Fruit fly (Drosophila melanogaster) whole organism, embryonic: ENCODE measurements around the gene Idh3b.
A peak's percentile ranks its signal among the peaks of the same experiment; 100 is the strongest.

ENCODE experiments used
- Awh ChIP-seq: fragments of 200-800 bp; sonication (Bioruptor generic); IDR thresholded peaks from 2 replicates; pipeline ENCODE4, ENCODE4 v1.3.6; 2022; ENCODE audit warnings: missing biosample characterization, missing genetic modification characterization
- Bdp1 ChIP-seq: fragments of 200-800 bp; sonication (Bioruptor generic); optimal IDR thresholded peaks from 3 replicates; lab custom pipeline; 2016; ENCODE audit warnings: missing biosample characterization, missing genetic modification characterization
- CG10274 ChIP-seq: fragments of 200-800 bp; sonication (Bioruptor generic); optimal IDR thresholded peaks from 3 replicates; lab custom pipeline; 2017; ENCODE audit warnings: missing biosample characterization, mild to moderate bottlenecking, missing genetic modification characterization
- CG11247 ChIP-seq: fragments of 200-800 bp; sonication (Bioruptor generic); IDR thresholded peaks from 2 replicates; pipeline ENCODE4 v1.3.6; 2022; ENCODE audit warnings: missing biosample characterization, missing genetic modification characterization
- CG11723 ChIP-seq: fragments of 200-800 bp; sonication (Bioruptor generic); optimal IDR thresholded peaks from 2 replicates; lab custom pipeline; 2017; ENCODE audit warnings: missing biosample characterization, mild to moderate bottlenecking, missing genetic modification characterization
- CG16779 ChIP-seq: fragments of 200-800 bp; sonication (Bioruptor generic); IDR thresholded peaks from 2 replicates; pipeline ENCODE4 v1.3.6; 2022; ENCODE audit warnings: missing biosample characterization, missing genetic modification characterization
- CG17829 ChIP-seq: fragments of 200-800 bp; optimal IDR thresholded peaks from 2 replicates; lab custom pipeline; 2019; ENCODE audit warnings: missing biosample characterization, mild to moderate bottlenecking, missing genetic modification characterization, moderate library complexity
- CG17912 ChIP-seq: fragments of 200-800 bp; sonication (Bioruptor generic); optimal IDR thresholded peaks from 2 replicates; lab custom pipeline; 2018; ENCODE audit warnings: missing biosample characterization, mild to moderate bottlenecking, missing genetic modification characterization
- CG18476 ChIP-seq: fragments of 200-800 bp; sonication (Bioruptor generic); optimal IDR thresholded peaks from 2 replicates; lab custom pipeline; 2016; ENCODE audit warnings: missing biosample characterization, mild to moderate bottlenecking, missing genetic modification characterization
- CG18619 ChIP-seq: fragments of 200-800 bp; sonication (Bioruptor generic); optimal IDR thresholded peaks from 3 replicates; lab custom pipeline; 2017; ENCODE audit warnings: missing biosample characterization, mild to moderate bottlenecking, missing genetic modification characterization
- CG2202 ChIP-seq: fragments of 200-800 bp; sonication (Bioruptor generic); optimal IDR thresholded peaks from 2 replicates; lab custom pipeline; 2018; ENCODE audit warnings: missing biosample characterization, mild to moderate bottlenecking, missing genetic modification characterization
- CG2712 ChIP-seq: fragments of 200-800 bp; optimal IDR thresholded peaks from 3 replicates; lab custom pipeline; 2019; ENCODE audit warnings: missing biosample characterization, mild to moderate bottlenecking, missing genetic modification characterization, moderate library complexity
- CG31441 ChIP-seq: fragments of 200-800 bp; sonication (Bioruptor generic); IDR thresholded peaks from 2 replicates; pipeline ENCODE4 v1.3.6; 2022; ENCODE audit warnings: missing biosample characterization, missing genetic modification characterization
- CG34422 ChIP-seq: fragments of 200-800 bp; sonication (Bioruptor generic); IDR thresholded peaks from 3 replicates; pipeline ENCODE4 v1.3.6; 2022; ENCODE audit warnings: missing biosample characterization, missing genetic modification characterization
- CG3838 ChIP-seq: fragments of 200-800 bp; sonication (Bioruptor generic); optimal IDR thresholded peaks from 3 replicates; lab custom pipeline; 2016; ENCODE audit warnings: missing biosample characterization, missing genetic modification characterization
- CG43689 ChIP-seq: fragments of 200-800 bp; sonication (Bioruptor generic); IDR thresholded peaks from 2 replicates; pipeline ENCODE4 v1.3.6; 2022; ENCODE audit warnings: missing biosample characterization, missing genetic modification characterization
- CG7839 ChIP-seq: fragments of 200-800 bp; sonication (Bioruptor generic); optimal IDR thresholded peaks from 3 replicates; lab custom pipeline; 2018; ENCODE audit warnings: missing biosample characterization, mild to moderate bottlenecking, missing genetic modification characterization, moderate library complexity
- CG9727 ChIP-seq: fragments of 200-800 bp; sonication (Bioruptor generic); optimal IDR thresholded peaks from 3 replicates; lab custom pipeline; 2017; ENCODE audit warnings: missing biosample characterization, mild to moderate bottlenecking, missing genetic modification characterization
- D ChIP-seq, 2 experiments: fragments of 200-800 bp in 1 of 2; fragments of >200 bp in 1 of 2; sonication (Bioruptor generic) in 1 of 2; optimal IDR thresholded peaks; 2 replicates in 1 of 2; 3 replicates in 1 of 2; lab custom pipeline; 2017; ENCODE audit warnings: mild to moderate bottlenecking in 1 of 2, missing biosample characterization in 1 of 2, missing genetic modification characterization in 1 of 2, missing genetic modification reagents in 1 of 2
- Drgx ChIP-seq: fragments of 200-800 bp; sonication (Bioruptor generic); IDR thresholded peaks from 2 replicates; pipeline ENCODE4 v1.3.6; 2022; ENCODE audit warnings: missing biosample characterization, missing genetic modification characterization
- H2.0 ChIP-seq: fragments of 200-800 bp; sonication (Bioruptor generic); IDR thresholded peaks from 2 replicates; pipeline ENCODE4 v1.3.6; 2022; ENCODE audit warnings: missing biosample characterization, missing genetic modification characterization
- HmgD ChIP-seq: fragments of 200-800 bp; sonication (Bioruptor generic); optimal IDR thresholded peaks from 3 replicates; lab custom pipeline; 2016; ENCODE audit warnings: missing biosample characterization, missing genetic modification characterization
- Lhr ChIP-seq: fragments of 200-800 bp; sonication (Bioruptor generic); optimal IDR thresholded peaks from 3 replicates; lab custom pipeline; 2017; ENCODE audit warnings: mild to moderate bottlenecking, missing biosample characterization, missing genetic modification reagents, missing genetic modification characterization
- Mes4 ChIP-seq: fragments of 200-800 bp; sonication (Bioruptor generic); optimal IDR thresholded peaks from 2 replicates; lab custom pipeline; 2016; ENCODE audit warnings: missing biosample characterization, missing genetic modification characterization
- Oaz ChIP-seq: fragments of 200-800 bp; sonication (Bioruptor generic); IDR thresholded peaks from 2 replicates; pipeline ENCODE4 v1.3.6; 2022; ENCODE audit warnings: missing biosample characterization, missing genetic modification characterization
- Optix ChIP-seq: fragments of 200-800 bp; sonication (Bioruptor generic); IDR thresholded peaks from 3 replicates; pipeline ENCODE4 v1.3.6; 2022; ENCODE audit warnings: missing biosample characterization, missing genetic modification characterization
- PHDP ChIP-seq: fragments of 200-800 bp; sonication (Bioruptor generic); optimal IDR thresholded peaks from 3 replicates; lab custom pipeline; 2018; ENCODE audit warnings: missing biosample characterization, mild to moderate bottlenecking, missing genetic modification characterization, moderate library complexity
- Sry-δ ChIP-seq: fragments of 200-800 bp; sonication (Bioruptor generic); optimal IDR thresholded peaks from 2 replicates; lab custom pipeline; 2016; ENCODE audit warnings: missing biosample characterization, missing genetic modification characterization
- Ssrp ChIP-seq: fragments of 200-800 bp; sonication (Bioruptor generic); optimal IDR thresholded peaks from 2 replicates; lab custom pipeline; 2018; ENCODE audit warnings: missing biosample characterization, mild to moderate bottlenecking, missing genetic modification characterization, moderate library complexity
- Stat92E ChIP-seq, 3 experiments: fragments of >200 bp in 2 of 3; fragments of 200-800 bp in 1 of 3; sonication (Bioruptor generic) in 1 of 3; optimal IDR thresholded peaks; 2 replicates each; lab custom pipeline; 2017 to 2019; ENCODE audit warnings: missing biosample characterization in 3 of 3, missing genetic modification characterization in 3 of 3, mild to moderate bottlenecking in 1 of 3, moderate library complexity in 1 of 3
- Xbp1 ChIP-seq: fragments of 200-800 bp; sonication (Bioruptor generic); optimal IDR thresholded peaks from 3 replicates; lab custom pipeline; 2016; ENCODE audit warnings: missing biosample characterization, mild to moderate bottlenecking, missing genetic modification characterization
- amos ChIP-seq: fragments of 200-800 bp; sonication (Bioruptor generic); IDR thresholded peaks from 2 replicates; pipeline ENCODE4 v1.3.6; 2022; ENCODE audit warnings: missing biosample characterization, missing genetic modification characterization; ENCODE audit not compliant: partially characterized antibody
- bbx ChIP-seq: fragments of 200-800 bp; sonication (Bioruptor generic); IDR thresholded peaks from 2 replicates; pipeline ENCODE4 v1.3.6; 2022; ENCODE audit warnings: missing biosample characterization, missing genetic modification characterization; ENCODE audit not compliant: partially characterized antibody
- corto ChIP-seq: fragments of 200-800 bp; sonication (Bioruptor generic); optimal IDR thresholded peaks from 2 replicates; lab custom pipeline; 2016; ENCODE audit warnings: missing biosample characterization, mild to moderate bottlenecking, missing genetic modification characterization, moderate library complexity
- dmrt11E ChIP-seq: fragments of 200-800 bp; sonication (Bioruptor generic); optimal IDR thresholded peaks from 3 replicates; lab custom pipeline; 2018; ENCODE audit warnings: missing biosample characterization, mild to moderate bottlenecking, missing genetic modification characterization, moderate library complexity
- emc ChIP-seq: fragments of 200-800 bp; sonication (Bioruptor generic); optimal IDR thresholded peaks from 2 replicates; lab custom pipeline; 2016; ENCODE audit warnings: missing biosample characterization, missing genetic modification characterization
- esg ChIP-seq: fragments of 200-800 bp; sonication (Bioruptor generic); conservative IDR thresholded peaks from 2 replicates; pipeline ENCODE4 v1.3.6; 2022; ENCODE audit warnings: missing biosample characterization, missing genetic modification characterization
- ewg ChIP-seq: fragments of 200-800 bp; sonication (Bioruptor generic); optimal IDR thresholded peaks from 3 replicates; lab custom pipeline; 2017; ENCODE audit warnings: mild to moderate bottlenecking, missing biosample characterization, missing genetic modification reagents, missing genetic modification characterization
- gcm2 ChIP-seq: fragments of 200-800 bp; sonication (Bioruptor generic); optimal IDR thresholded peaks from 2 replicates; lab custom pipeline; 2016; ENCODE audit warnings: missing biosample characterization, missing genetic modification characterization
- insv ChIP-seq, 2 experiments: fragments of 200-800 bp; sonication (Bioruptor generic); optimal IDR thresholded peaks; 3 replicates each; lab custom pipeline; 2016 to 2018; ENCODE audit warnings: missing biosample characterization in 2 of 2, missing genetic modification characterization in 2 of 2
- inv ChIP-seq: fragments of 200-800 bp; sonication (Bioruptor generic); IDR thresholded peaks from 2 replicates; pipeline ENCODE4 v1.3.6; 2022; ENCODE audit warnings: missing biosample characterization, missing genetic modification characterization; ENCODE audit not compliant: partially characterized antibody
- mirr ChIP-seq: fragments of 200-800 bp; sonication (Bioruptor generic); optimal IDR thresholded peaks from 3 replicates; lab custom pipeline; 2018; ENCODE audit warnings: missing biosample characterization, mild to moderate bottlenecking, missing genetic modification characterization
- pb ChIP-seq: fragments of 200-800 bp; sonication (Bioruptor generic); optimal IDR thresholded peaks from 3 replicates; lab custom pipeline; 2016; ENCODE audit warnings: missing biosample characterization, missing genetic modification characterization
- pfk ChIP-seq: fragments of 200-800 bp; sonication (Bioruptor generic); optimal IDR thresholded peaks from 2 replicates; lab custom pipeline; 2018; ENCODE audit warnings: missing biosample characterization, mild to moderate bottlenecking, missing genetic modification characterization, moderate library complexity
- pnt ChIP-seq: fragments of 200-800 bp; sonication (Bioruptor generic); optimal IDR thresholded peaks from 3 replicates; lab custom pipeline; 2016; ENCODE audit warnings: missing biosample characterization, missing genetic modification characterization
- scrt ChIP-seq: fragments of 200-800 bp; sonication (Bioruptor generic); optimal IDR thresholded peaks from 2 replicates; lab custom pipeline; 2018; ENCODE audit warnings: missing biosample characterization, mild to moderate bottlenecking, missing genetic modification characterization, moderate library complexity
- tin ChIP-seq: fragments of 200-800 bp; sonication (Bioruptor generic); optimal IDR thresholded peaks from 3 replicates; lab custom pipeline; 2016; ENCODE audit warnings: missing biosample characterization, missing genetic modification characterization
- tna ChIP-seq: fragments of 200-800 bp; sonication (Bioruptor generic); IDR thresholded peaks from 2 replicates; pipeline ENCODE4 v1.3.6; 2022; ENCODE audit warnings: missing biosample characterization, missing genetic modification characterization; ENCODE audit not compliant: partially characterized antibody
- unpg ChIP-seq: fragments of 200-800 bp; sonication (Bioruptor generic); optimal IDR thresholded peaks from 3 replicates; lab custom pipeline; 2018; ENCODE audit warnings: missing biosample characterization, mild to moderate bottlenecking, missing genetic modification characterization, moderate library complexity
- vvl ChIP-seq: fragments of 200-800 bp; sonication (Bioruptor generic); IDR thresholded peaks from 2 replicates; pipeline ENCODE4 v1.3.6; 2022; ENCODE audit warnings: missing biosample characterization, missing genetic modification characterization

Gene Idh3b

DNA sequence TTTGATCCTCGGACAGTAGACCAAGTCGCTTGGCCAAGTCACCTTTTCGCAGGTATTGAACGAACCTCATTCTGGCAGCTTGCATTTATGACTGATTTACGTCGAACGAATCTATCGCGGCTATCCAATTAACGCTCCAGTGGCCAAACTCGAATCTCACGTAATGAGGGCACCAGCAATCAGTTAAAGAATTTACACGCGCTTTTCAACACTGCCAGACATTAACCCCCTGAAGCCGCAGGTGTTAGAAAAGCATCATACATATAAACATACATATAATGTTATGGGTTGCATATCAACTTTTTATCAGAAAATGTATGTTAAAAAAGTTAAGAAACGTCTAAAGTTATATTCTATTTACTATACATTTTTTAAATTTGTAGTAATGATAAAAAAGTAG lies 6.1 kb upstream of the Idh3b start, which contains the start of gene CG6028 (continued):
- TF ChIP-seq vvl (GFP tag; lab: Robert Waterston, UW) (peak; percentile 66), Oaz (GFP tag; lab: Robert Waterston, UW) (no peak), D (optimal IDR thresholded peaks at IDR 0.05; lab: Kevin White, UChicago) (no peak), D (GFP tag; optimal IDR thresholded peaks at IDR 0.05; lab: Kevin White, UChicago) (no peak), corto (GFP tag; lab: Kevin White, UChicago) (no peak), Xbp1 (peak; percentile 23), CG3838 (no peak), CG43689 (GFP tag; lab: Robert Waterston, UW) (no peak), esg (GFP tag; lab: Robert Waterston, UW) (no peak), HmgD (GFP tag; lab: Kevin White, UChicago) (no peak), CG17912 (GFP tag; lab: Kevin White, UChicago) (no peak), Sry-δ (peak; percentile 5), CG9727 (GFP tag; lab: Kevin White, UChicago) (no peak), CG16779 (peak; percentile 35; the same call in 1 of the 2 replicates), inv (GFP tag; lab: Robert Waterston, UW) (no peak), CG11247 (GFP tag; lab: Robert Waterston, UW) (no peak), Mes4 (no peak), CG2712 (tag; lab: Kevin White, UChicago) (peak; percentile 37), scrt (GFP tag; lab: Kevin White, UChicago) (no peak), ewg (GFP tag; lab: Kevin White, UChicago) (no peak), pb (GFP tag; lab: Kevin White, UChicago) (no peak), emc (no peak), Ssrp (no peak), CG10274 (GFP tag; lab: Kevin White, UChicago) (no peak), insv (GFP tag; optimal IDR thresholded peaks at IDR 0.05; lab: Kevin White, UChicago) (no peak), CG18476 (GFP tag; lab: Kevin White, UChicago) (no peak), PHDP (peak; percentile 12), CG31441 (GFP tag; lab: Robert Waterston, UW) (peak; percentile 40), bbx (GFP tag; lab: Robert Waterston, UW) (peak; percentile 33; the same call in 1 of the 2 replicates), Optix (GFP tag; lab: Robert Waterston, UW) (no peak), dmrt11E (tag; lab: Kevin White, UChicago) (no peak), tna (GFP tag; lab: Robert Waterston, UW) (no peak), CG11723 (no peak), amos (GFP tag; lab: Robert Waterston, UW) (peak; percentile 32; the same call in 1 of the 2 replicates), CG2202 (tag; lab: Kevin White, UChicago) (no peak), CG34422 (GFP tag; lab: Robert Waterston, UW) (0 out of 3 replicates have a peak, but pooled peaks have one; percentile 24), H2.0 (GFP tag; lab: Robert Waterston, UW) (0 out of 2 replicates have a peak, but pooled peaks have one; percentile 34), CG18619 (GFP tag; lab: Kevin White, UChicago) (no peak), mirr (GFP tag; lab: Kevin White, UChicago) (no peak), Stat92E (GFP tag; optimal IDR thresholded peaks at IDR 0.05; lab: Kevin White, UChicago) (no peak), CG17829 (tag; lab: Kevin White, UChicago) (no peak), Drgx (GFP tag; lab: Robert Waterston, UW) (peak; percentile 33; the same call in 1 of the 2 replicates), pnt (GFP tag; lab: Kevin White, UChicago) (no peak), pfk (GFP tag; lab: Kevin White, UChicago) (no peak), tin (peak; percentile 2), Lhr (GFP tag; lab: Kevin White, UChicago) (no peak), CG7839 (tag; lab: Kevin White, UChicago) (peak; percentile 27), unpg (GFP tag; lab: Kevin White, UChicago) (peak; percentile 5), Awh (GFP tag; lab: Robert Waterston, UW) (no peak), gcm2 (GFP tag; lab: Kevin White, UChicago) (no peak), Bdp1 (no peak)
